Fruit fly (Drosophila melanogaster) whole organism, prepupa: ENCODE data around the gene Pdxk.

ENCODE experiments used
- Blimp-1 ChIP-seq: fragments of 200-800 bp; sonication (Bioruptor generic); optimal IDR thresholded peaks from 3 replicates; lab custom pipeline; 2017; ENCODE audit warnings: missing biosample characterization, missing genetic modification characterization, mild to moderate bottlenecking, moderate library complexity, missing genetic modification reagents
- CG10631 ChIP-seq: fragments of 200-800 bp; sonication (Bioruptor generic); optimal IDR thresholded peaks from 2 replicates; lab custom pipeline; 2016; ENCODE audit warnings: missing biosample characterization, missing genetic modification characterization
- CG10669 ChIP-seq: fragments of 200-800 bp; sonication (Bioruptor generic); optimal IDR thresholded peaks from 3 replicates; lab custom pipeline; 2018; ENCODE audit warnings: missing biosample characterization, mild to moderate bottlenecking, missing genetic modification characterization, moderate library complexity
- CG11294 ChIP-seq: fragments of 200-800 bp; sonication (Bioruptor generic); IDR thresholded peaks from 2 replicates; pipeline ENCODE4 v1.3.6; 2022; ENCODE audit warnings: missing biosample characterization, missing genetic modification characterization
- CG11762 ChIP-seq: fragments of 200-800 bp; sonication (Bioruptor generic); optimal IDR thresholded peaks from 3 replicates; lab custom pipeline; 2016; ENCODE audit warnings: missing biosample characterization, missing genetic modification characterization; ENCODE audit not compliant: insufficient read depth
- CG15336 ChIP-seq: fragments of 200-800 bp; sonication (Bioruptor generic); IDR thresholded peaks from 2 replicates; pipeline ENCODE4 v1.3.6; 2022; ENCODE audit warnings: missing biosample characterization, missing genetic modification characterization
- CG1621 ChIP-seq: fragments of 200-800 bp; sonication (Bioruptor generic); optimal IDR thresholded peaks from 3 replicates; lab custom pipeline; 2018; ENCODE audit warnings: missing biosample characterization, mild to moderate bottlenecking, missing genetic modification characterization
- CG3032 ChIP-seq: fragments of 200-800 bp; optimal IDR thresholded peaks from 2 replicates; lab custom pipeline; 2019; ENCODE audit warnings: missing biosample characterization, mild to moderate bottlenecking, missing genetic modification characterization, moderate library complexity
- CG31627 ChIP-seq: fragments of 200-800 bp; sonication (Bioruptor generic); optimal IDR thresholded peaks from 3 replicates; lab custom pipeline; 2016; ENCODE audit warnings: missing biosample characterization, missing genetic modification characterization
- CG32006 ChIP-seq: fragments of 200-800 bp; sonication (Bioruptor generic); optimal IDR thresholded peaks from 3 replicates; lab custom pipeline; 2017; ENCODE audit warnings: missing biosample characterization, mild to moderate bottlenecking, missing genetic modification characterization
- CG34406 ChIP-seq: fragments of 200-800 bp; sonication (Bioruptor generic); optimal IDR thresholded peaks from 3 replicates; lab custom pipeline; 2016; ENCODE audit warnings: missing biosample characterization, missing genetic modification characterization
- CG3919 ChIP-seq: fragments of 200-800 bp; sonication (Bioruptor generic); optimal IDR thresholded peaks from 3 replicates; lab custom pipeline; 2016; ENCODE audit warnings: missing biosample characterization, missing genetic modification characterization
- CG4318 ChIP-seq: fragments of 200-800 bp; sonication (Bioruptor generic); optimal IDR thresholded peaks from 3 replicates; lab custom pipeline; 2017; ENCODE audit warnings: missing biosample characterization, mild to moderate bottlenecking, missing genetic modification characterization
- CG6163 ChIP-seq: fragments of 200-800 bp; sonication (Bioruptor generic); IDR thresholded peaks from 3 replicates; pipeline ENCODE4 v1.3.6; 2022; ENCODE audit warnings: missing biosample characterization, missing genetic modification characterization
- CG6276 ChIP-seq: fragments of 200-800 bp; sonication (Bioruptor generic); optimal IDR thresholded peaks from 2 replicates; lab custom pipeline; 2017; ENCODE audit warnings: missing biosample characterization, mild to moderate bottlenecking, missing genetic modification characterization
- CG6808 ChIP-seq: fragments of 200-800 bp; sonication (Bioruptor generic); optimal IDR thresholded peaks from 3 replicates; lab custom pipeline; 2017; ENCODE audit warnings: missing biosample characterization, missing genetic modification characterization, mild to moderate bottlenecking, moderate library complexity, missing genetic modification reagents
- CG6854 ChIP-seq: fragments of 200-800 bp; sonication (Bioruptor generic); optimal IDR thresholded peaks from 2 replicates; lab custom pipeline; 2017; ENCODE audit warnings: missing biosample characterization, mild to moderate bottlenecking, missing genetic modification characterization
- CG7368 ChIP-seq: fragments of 200-800 bp; sonication (Bioruptor generic); optimal IDR thresholded peaks from 3 replicates; lab custom pipeline; 2016; ENCODE audit warnings: missing biosample characterization, missing genetic modification characterization
- CG8119 ChIP-seq: fragments of 200-800 bp; sonication (Bioruptor generic); IDR thresholded peaks from 3 replicates; pipeline ENCODE4 v1.3.6; 2022; ENCODE audit warnings: missing biosample characterization, missing genetic modification characterization
- CG9139 ChIP-seq: fragments of 200-800 bp; sonication (Bioruptor generic); optimal IDR thresholded peaks from 3 replicates; lab custom pipeline; 2017; ENCODE audit warnings: missing biosample characterization, mild to moderate bottlenecking, missing genetic modification characterization
- Eip75B ChIP-seq: fragments of 200-800 bp; sonication (Bioruptor generic); optimal IDR thresholded peaks from 3 replicates; lab custom pipeline; 2016; ENCODE audit warnings: missing biosample characterization, missing genetic modification characterization
- Eip78C ChIP-seq: fragments of 200-800 bp; sonication (Bioruptor generic); peaks from one replicate; lab custom pipeline; 2016; ENCODE audit warnings: missing biosample characterization, missing genetic modification characterization
- Eip93F ChIP-seq: fragments of 200-800 bp; sonication (Bioruptor generic); optimal IDR thresholded peaks from 2 replicates; lab custom pipeline; 2016; ENCODE audit warnings: missing biosample characterization, mild to moderate bottlenecking, missing genetic modification characterization
- Ets21C ChIP-seq: fragments of 200-800 bp; sonication (Bioruptor generic); optimal IDR thresholded peaks from 3 replicates; lab custom pipeline; 2016; ENCODE audit warnings: missing biosample characterization, missing genetic modification characterization
- Ets96B ChIP-seq: fragments of 200-800 bp; optimal IDR thresholded peaks from 2 replicates; lab custom pipeline; 2019; ENCODE audit warnings: missing biosample characterization, mild to moderate bottlenecking, missing genetic modification characterization, moderate library complexity
- Gug ChIP-seq: fragments of 200-800 bp; sonication (Bioruptor generic); IDR thresholded peaks from 2 replicates; pipeline ENCODE4 v1.3.6; 2022; ENCODE audit warnings: missing biosample characterization, missing genetic modification characterization
- Hr38 ChIP-seq: sonication (Bioruptor generic); optimal IDR thresholded peaks from 2 replicates; lab custom pipeline; 2016; ENCODE audit warnings: missing biosample characterization, missing genetic modification characterization
- Hr4 ChIP-seq: fragments of 200-800 bp; sonication (Bioruptor generic); optimal IDR thresholded peaks from 3 replicates; lab custom pipeline; 2016; ENCODE audit warnings: missing biosample characterization, missing genetic modification characterization
- Lpt ChIP-seq: fragments of 200-800 bp; sonication (Bioruptor generic); optimal IDR thresholded peaks from 3 replicates; lab custom pipeline; 2016; ENCODE audit warnings: missing biosample characterization, missing genetic modification characterization
- Met ChIP-seq: fragments of 200-800 bp; sonication (Bioruptor generic); optimal IDR thresholded peaks from 3 replicates; lab custom pipeline; 2016; ENCODE audit warnings: missing biosample characterization, missing genetic modification characterization
- OdsH ChIP-seq: fragments of 200-800 bp; sonication (Bioruptor generic); optimal IDR thresholded peaks from 3 replicates; lab custom pipeline; 2016; ENCODE audit warnings: missing biosample characterization, missing genetic modification characterization
- Smox ChIP-seq: fragments of 200-800 bp; sonication (Bioruptor generic); optimal IDR thresholded peaks from 3 replicates; lab custom pipeline; 2016; ENCODE audit warnings: missing biosample characterization, missing genetic modification characterization
- Sox102F ChIP-seq: fragments of 200-800 bp; sonication (Bioruptor generic); optimal IDR thresholded peaks from 2 replicates; lab custom pipeline; 2016; ENCODE audit warnings: missing biosample characterization, mild to moderate bottlenecking, missing genetic modification characterization
- Sox14 ChIP-seq: fragments of 200-800 bp; sonication (Bioruptor generic); optimal IDR thresholded peaks from 3 replicates; lab custom pipeline; 2016; ENCODE audit warnings: missing biosample characterization, missing genetic modification characterization
- Sox15 ChIP-seq: fragments of 200-800 bp; sonication (Bioruptor generic); optimal IDR thresholded peaks from 3 replicates; lab custom pipeline; 2016; ENCODE audit warnings: missing biosample characterization, missing genetic modification characterization
- acj6 ChIP-seq: fragments of 200-800 bp; sonication (Bioruptor generic); optimal IDR thresholded peaks from 3 replicates; lab custom pipeline; 2016; ENCODE audit warnings: missing biosample characterization, missing genetic modification characterization
- cyc ChIP-seq: fragments of 200-800 bp; sonication (Bioruptor generic); optimal IDR thresholded peaks from 3 replicates; lab custom pipeline; 2016; ENCODE audit warnings: missing biosample characterization, missing genetic modification characterization
- dac ChIP-seq: fragments of 200-800 bp; sonication (Bioruptor generic); optimal IDR thresholded peaks from 2 replicates; lab custom pipeline; 2017; ENCODE audit warnings: missing biosample characterization, mild to moderate bottlenecking, missing genetic modification characterization
- dsx ChIP-seq: fragments of 200-800 bp; optimal IDR thresholded peaks from 3 replicates; lab custom pipeline; 2019; ENCODE audit warnings: missing biosample characterization, mild to moderate bottlenecking, missing genetic modification characterization, moderate library complexity; ENCODE audit not compliant: poor library complexity, severe bottlenecking
- eg ChIP-seq: fragments of 200-800 bp; sonication (Bioruptor generic); IDR thresholded peaks from 3 replicates; pipeline ENCODE4 v1.3.6; 2022; ENCODE audit warnings: missing biosample characterization, missing genetic modification characterization
- fd59A ChIP-seq: fragments of 200-800 bp; sonication (Bioruptor generic); optimal IDR thresholded peaks from 2 replicates; lab custom pipeline; 2017; ENCODE audit warnings: missing biosample characterization, mild to moderate bottlenecking, missing genetic modification characterization, missing genetic modification reagents
- fkh ChIP-seq: fragments of 200-800 bp; sonication (Bioruptor generic); optimal IDR thresholded peaks from 3 replicates; lab custom pipeline; 2017; ENCODE audit warnings: missing biosample characterization, mild to moderate bottlenecking, missing genetic modification characterization, moderate library complexity
- net ChIP-seq: fragments of 200-800 bp; sonication (Bioruptor generic); optimal IDR thresholded peaks from 3 replicates; lab custom pipeline; 2016; ENCODE audit warnings: missing biosample characterization, missing genetic modification characterization
- pdm3 ChIP-seq: fragments of 200-800 bp; sonication (Bioruptor generic); optimal IDR thresholded peaks from 3 replicates; lab custom pipeline; 2016; ENCODE audit warnings: missing biosample characterization, missing genetic modification characterization
- salr ChIP-seq, 2 experiments: fragments of 200-800 bp; sonication (Bioruptor generic); optimal IDR thresholded peaks; 3 replicates each; lab custom pipeline; 2016 to 2018; ENCODE audit warnings: missing biosample characterization in 2 of 2, missing genetic modification characterization in 2 of 2, mild to moderate bottlenecking in 1 of 2
- spab ChIP-seq: fragments of 200-800 bp; sonication (Bioruptor generic); optimal IDR thresholded peaks from 2 replicates; lab custom pipeline; 2017; ENCODE audit warnings: missing biosample characterization, mild to moderate bottlenecking, missing genetic modification characterization, missing genetic modification reagents
- ss ChIP-seq, 2 experiments: fragments of 200-800 bp; sonication (Bioruptor generic); optimal IDR thresholded peaks; 2 replicates in 1 of 2; 3 replicates in 1 of 2; lab custom pipeline; 2017 to 2018; ENCODE audit warnings: mild to moderate bottlenecking in 2 of 2, missing biosample characterization in 2 of 2, missing genetic modification characterization in 2 of 2, moderate library complexity in 1 of 2
- svp ChIP-seq: fragments of 200-800 bp; sonication (Bioruptor generic); peaks from one replicate; lab custom pipeline; 2016; ENCODE audit warnings: missing biosample characterization, missing genetic modification characterization
- vri ChIP-seq: fragments of 200-800 bp; sonication (Bioruptor generic); optimal IDR thresholded peaks from 3 replicates; lab custom pipeline; 2016; ENCODE audit warnings: missing biosample characterization, mild to moderate bottlenecking, missing genetic modification characterization

Pdxk gene

dm6 chr3L:9366850-9367430, 6.8 kb downstream of the Pdxk start, which contains the start of the genes Klp67A and CG4452 (continued):
- TF ChIP-seq CG32006 (GFP tag; lab: Kevin White, UChicago) (no peak), Sox14 (no peak), CG11294 (no peak), svp (peak; percentile 64), CG6163 (GFP tag; lab: Robert Waterston, UW) (peak; percentile 69), CG31627 (GFP tag; lab: Kevin White, UChicago) (peak; percentile 26)
- TF ChIP-seq, all 60 proteins: peak for 13

dm6 chr3L:9367431-9367867, 7.3 kb downstream of the Pdxk start:
- TF ChIP-seq net (GFP tag; lab: Kevin White, UChicago) (no peak), Met (GFP tag; lab: Kevin White, UChicago) (no peak), Eip78C (peak; percentile 27), pdm3 (no peak), Ets96B (tag; lab: Kevin White, UChicago) (peak; percentile 24), Blimp-1 (GFP tag; lab: Kevin White, UChicago) (no peak), Hr4 (GFP tag; lab: Kevin White, UChicago) (no peak), Lpt (GFP tag; lab: Kevin White, UChicago) (no peak), CG10669 (GFP tag; lab: Kevin White, UChicago) (peak; percentile 46), fd59A (GFP tag; lab: Kevin White, UChicago) (no peak), CG6163 (GFP tag; lab: Robert Waterston, UW) (peak; percentile 59; the same call in 1 of the 3 replicates), cyc (GFP tag; lab: Kevin White, UChicago) (no peak), CG3919 (GFP tag; lab: Kevin White, UChicago) (no peak), Smox (GFP tag; lab: Kevin White, UChicago) (no peak), CG15336 (peak; percentile 72), CG10631 (no peak), CG6854 (GFP tag; lab: Kevin White, UChicago) (peak; percentile 54), CG8119 (peak; percentile 72; the same call in 2 of the 3 replicates), acj6 (no peak), eg (peak; percentile 81), dsx (GFP tag; lab: Kevin White, UChicago) (peak; percentile 41), OdsH (GFP tag; lab: Kevin White, UChicago) (no peak), Gug (no peak), CG4318 (GFP tag; lab: Kevin White, UChicago) (no peak), Sox14 (peak; percentile 30), Sox15 (GFP tag; lab: Kevin White, UChicago) (no peak), Eip75B (GFP tag; lab: Kevin White, UChicago) (no peak), CG3032 (tag; lab: Kevin White, UChicago) (peak; percentile 8), CG6808 (GFP tag; lab: Kevin White, UChicago) (peak; percentile 77), CG11762 (no peak), spab (GFP tag; lab: Kevin White, UChicago) (peak; percentile 59), CG1621 (tag; lab: Kevin White, UChicago) (peak; percentile 41), salr (GFP tag; optimal IDR thresholded peaks at IDR 0.05; lab: Kevin White, UChicago) (no peak), Ets21C (GFP tag; lab: Kevin White, UChicago) (no peak), vri (GFP tag; lab: Kevin White, UChicago) (no peak), CG7368 (GFP tag; lab: Kevin White, UChicago) (no peak), Eip93F (GFP tag; lab: Kevin White, UChicago) (no peak), CG9139 (GFP tag; lab: Kevin White, UChicago) (peak; percentile 84), Hr38 (GFP tag; lab: Kevin White, UChicago) (no peak), fkh (GFP tag; lab: Kevin White, UChicago) (no peak), svp (no peak), ss (GFP tag; optimal IDR thresholded peaks at IDR 0.05; lab: Kevin White, UChicago) (peak; percentile 78 to 81), Sox102F (GFP tag; lab: Kevin White, UChicago) (no peak), dac (GFP tag; lab: Kevin White, UChicago) (peak; percentile 26), CG6276 (GFP tag; lab: Kevin White, UChicago) (peak; percentile 88), CG34406 (GFP tag; lab: Kevin White, UChicago) (peak; percentile 20), CG31627 (GFP tag; lab: Kevin White, UChicago) (no peak)
